Worm (Caenorhabditis elegans) whole organism, young adult: ENCODE measurements around the gene sid-2.
A peak's percentile ranks its signal among the peaks of the same experiment; 100 is the strongest.

Experiments
- B0035.1 ChIP-seq: sonication (generic microtip); optimal IDR thresholded peaks from 2 replicates; lab custom pipeline; 2016; ENCODE audit warnings: missing genetic modification characterization, mild to moderate bottlenecking, missing compliant biosample characterization, missing genotype, missing genetic modification reagents
- B0261.1 ChIP-seq: sonication (generic microtip); optimal IDR thresholded peaks from 2 replicates; lab custom pipeline; 2016; ENCODE audit warnings: mild to moderate bottlenecking, missing genetic modification characterization, moderate library complexity, missing compliant biosample characterization
- B0336.3 ChIP-seq: fragments of 200-800 bp; sonication (Bioruptor generic); IDR thresholded peaks from 2 replicates; pipeline ENCODE4 v1.3.6; 2022; ENCODE audit warnings: missing genetic modification characterization, missing compliant biosample characterization
- F22D6.2 ChIP-seq: sonication (generic microtip); optimal IDR thresholded peaks from 2 replicates; lab custom pipeline; 2016; ENCODE audit warnings: mild to moderate bottlenecking, missing genetic modification characterization, missing compliant biosample characterization
- K11D2.4 ChIP-seq: fragments of 200-800 bp; sonication (Bioruptor generic); IDR thresholded peaks from 2 replicates; pipeline ENCODE4 v1.3.6; 2022; ENCODE audit warnings: missing genetic modification reagents, missing genetic modification characterization, missing compliant biosample characterization
- T07F8.4 ChIP-seq: sonication (generic microtip); optimal IDR thresholded peaks from 2 replicates; lab custom pipeline; 2016; ENCODE audit warnings: mild to moderate bottlenecking, missing genetic modification characterization, moderate library complexity, missing compliant biosample characterization
- T26A5.8 ChIP-seq: sonication (generic microtip); optimal IDR thresholded peaks from 2 replicates; lab custom pipeline; 2016; ENCODE audit warnings: missing genetic modification characterization, missing compliant biosample characterization
- Y53G8AR.9 ChIP-seq: fragments of 200-800 bp; sonication (Bioruptor generic); conservative IDR thresholded peaks from 2 replicates; pipeline ENCODE4 v1.3.6; 2022; ENCODE audit warnings: missing genetic modification reagents, missing genetic modification characterization, missing compliant biosample characterization
- aptf-2 ChIP-seq: fragments of 200-800 bp; sonication (Bioruptor generic); conservative IDR thresholded peaks from 2 replicates; pipeline ENCODE4 v1.3.6; 2022; ENCODE audit warnings: missing genetic modification reagents, missing genetic modification characterization, missing compliant biosample characterization
- atf-7 ChIP-seq: sonication (generic microtip); optimal IDR thresholded peaks from 2 replicates; lab custom pipeline; 2017; ENCODE audit warnings: mild to moderate bottlenecking, missing genetic modification characterization, missing compliant biosample characterization
- attf-5 ChIP-seq: fragments of 200-800 bp; sonication (Bioruptor generic); optimal IDR thresholded peaks from 2 replicates; lab custom pipeline; 2018; ENCODE audit warnings: mild to moderate bottlenecking, missing genetic modification characterization, missing compliant biosample characterization
- attf-6 ChIP-seq: fragments of 200-800 bp; sonication (Bioruptor generic); IDR thresholded peaks from 2 replicates; pipeline ENCODE4 v1.3.6; 2022; ENCODE audit warnings: missing genetic modification reagents, missing genetic modification characterization, missing compliant biosample characterization
- cebp-1 ChIP-seq, 2 experiments: fragments of 200-800 bp in 1 of 2; sonication (Bioruptor generic) in 1 of 2; sonication (generic microtip) in 1 of 2; IDR thresholded peaks in 1 of 2; optimal IDR thresholded peaks in 1 of 2; 2 replicates each; pipeline versions ENCODE4 v1.3.6 to Lab custom; 2017 to 2022; ENCODE audit warnings: missing compliant biosample characterization in 2 of 2, missing genetic modification characterization in 2 of 2, mild to moderate bottlenecking in 1 of 2, missing genetic modification reagents in 1 of 2, moderate library complexity in 1 of 2
- ceh-100 ChIP-seq: fragments of 200-800 bp; sonication (Bioruptor generic); IDR thresholded peaks from 2 replicates; pipeline ENCODE4 v1.3.6; 2022; ENCODE audit warnings: missing genetic modification reagents, missing genetic modification characterization, missing compliant biosample characterization
- dox-1 ChIP-seq: fragments of 200-800 bp; sonication (Bioruptor generic); IDR thresholded peaks from 2 replicates; pipeline ENCODE4 v1.3.6; 2022; ENCODE audit warnings: missing genetic modification reagents, missing genetic modification characterization, missing compliant biosample characterization
- egl-44 ChIP-seq: fragments of 200-800 bp; sonication (Bioruptor generic); IDR thresholded peaks from 2 replicates; pipeline ENCODE4 v1.3.6; 2022; ENCODE audit warnings: missing genetic modification reagents, missing genetic modification characterization, missing compliant biosample characterization
- egrh-3 ChIP-seq: fragments of 200-800 bp; sonication (Bioruptor generic); IDR thresholded peaks from 2 replicates; pipeline ENCODE4 v1.3.6; 2022; ENCODE audit warnings: missing genetic modification reagents, missing genetic modification characterization, missing compliant biosample characterization
- ekl-4 ChIP-seq: fragments of 200-800 bp; sonication (Bioruptor generic); IDR thresholded peaks from 2 replicates; pipeline ENCODE4 v1.3.6; 2022; ENCODE audit warnings: missing genetic modification reagents, missing genetic modification characterization, missing compliant biosample characterization
- ets-4 ChIP-seq: fragments of 200-800 bp; sonication (Bioruptor generic); optimal IDR thresholded peaks from 2 replicates; lab custom pipeline; 2018; ENCODE audit warnings: mild to moderate bottlenecking, missing genetic modification characterization, missing compliant biosample characterization
- gei-17 ChIP-seq: fragments of 200-800 bp; sonication (Bioruptor generic); optimal IDR thresholded peaks from 2 replicates; lab custom pipeline; 2018; ENCODE audit warnings: mild to moderate bottlenecking, missing genetic modification characterization, missing compliant biosample characterization
- him-1 ChIP-seq: sonication (generic microtip); optimal IDR thresholded peaks from 2 replicates; lab custom pipeline; 2016; ENCODE audit warnings: missing genotype, missing genetic modification reagents, missing genetic modification characterization, missing compliant biosample characterization
- hlh-12 ChIP-seq: sonication (generic microtip); optimal IDR thresholded peaks from 2 replicates; lab custom pipeline; 2016; ENCODE audit warnings: missing genetic modification characterization, missing compliant biosample characterization
- hsf-1 ChIP-seq: fragments of 200-800 bp; sonication (Bioruptor generic); IDR thresholded peaks from 2 replicates; pipeline ENCODE4 v1.3.6; 2022; ENCODE audit warnings: missing genetic modification reagents, missing genetic modification characterization, missing compliant biosample characterization
- lag-1 ChIP-seq: fragments of 200-800 bp; sonication (Bioruptor generic); IDR thresholded peaks from 2 replicates; pipeline ENCODE4 v1.3.6; 2022; ENCODE audit warnings: missing genetic modification reagents, missing genetic modification characterization, missing compliant biosample characterization
- lin-35 ChIP-seq, 3 experiments: fragments of 150-350 bp in 2 of 3; sonication (generic microtip) in 1 of 3; optimal IDR thresholded peaks; 2 replicates each; lab custom pipeline; 2014 to 2018; ENCODE audit warnings: missing biosample characterization in 3 of 3, missing genetic modification characterization in 3 of 3, missing genetic modification reagents in 3 of 3
- madf-6 ChIP-seq: fragments of 200-800 bp; sonication (Bioruptor generic); IDR thresholded peaks from 2 replicates; pipeline ENCODE4 v1.3.6; 2022; ENCODE audit warnings: missing genetic modification reagents, missing genetic modification characterization, missing compliant biosample characterization
- mes-4 ChIP-seq: sonication (generic microtip); optimal IDR thresholded peaks from 2 replicates; lab custom pipeline; 2016; ENCODE audit warnings: missing genotype, missing genetic modification characterization, missing compliant biosample characterization
- nhr-27 ChIP-seq: fragments of 200-800 bp; sonication (Bioruptor generic); optimal IDR thresholded peaks from 2 replicates; lab custom pipeline; 2018; ENCODE audit warnings: mild to moderate bottlenecking, missing genetic modification characterization, moderate library complexity, missing compliant biosample characterization
- nhr-80 ChIP-seq: sonication (generic microtip); optimal IDR thresholded peaks from 2 replicates; lab custom pipeline; 2016; ENCODE audit warnings: missing genetic modification characterization, missing compliant biosample characterization
- rcor-1 ChIP-seq: fragments of 200-800 bp; sonication (Bioruptor generic); IDR thresholded peaks from 2 replicates; pipeline ENCODE4 v1.3.6; 2022; ENCODE audit warnings: missing genetic modification reagents, missing genetic modification characterization, missing compliant biosample characterization
- repo-1 ChIP-seq: sonication (generic microtip); optimal IDR thresholded peaks from 2 replicates; lab custom pipeline; 2017; ENCODE audit warnings: mild to moderate bottlenecking, missing genetic modification characterization, missing compliant biosample characterization
- sea-2 ChIP-seq: fragments of 200-800 bp; sonication (Bioruptor generic); IDR thresholded peaks from 2 replicates; pipeline ENCODE4 v1.3.6; 2022; ENCODE audit warnings: missing genetic modification characterization, missing compliant biosample characterization
- snpc-1.1 ChIP-seq: sonication (generic microtip); optimal IDR thresholded peaks from 2 replicates; lab custom pipeline; 2017; ENCODE audit warnings: missing genetic modification characterization, mild to moderate bottlenecking, missing compliant biosample characterization, antibody characterized with exemption, moderate library complexity, missing genotype, missing genetic modification reagents; ENCODE audit not compliant: insufficient read depth
- sptf-2 ChIP-seq: fragments of 200-800 bp; sonication (Bioruptor generic); optimal IDR thresholded peaks from 2 replicates; lab custom pipeline; 2018; ENCODE audit warnings: mild to moderate bottlenecking, missing genetic modification characterization, missing compliant biosample characterization
- tbx-9 ChIP-seq: sonication (generic microtip); optimal IDR thresholded peaks from 2 replicates; lab custom pipeline; 2016; ENCODE audit warnings: borderline replicate concordance, missing genetic modification characterization, inconsistent platforms, missing compliant biosample characterization
- zfh-2 ChIP-seq: fragments of 200-800 bp; sonication (Bioruptor generic); conservative IDR thresholded peaks from 2 replicates; pipeline ENCODE4 v1.3.6; 2022; ENCODE audit warnings: missing genetic modification reagents, missing genetic modification characterization, missing compliant biosample characterization
- zim-3 ChIP-seq: sonication (generic microtip); optimal IDR thresholded peaks from 2 replicates; lab custom pipeline; 2017; ENCODE audit warnings: mild to moderate bottlenecking, missing genetic modification characterization, moderate library complexity, missing compliant biosample characterization
- ztf-26 ChIP-seq: sonication (generic microtip); optimal IDR thresholded peaks from 2 replicates; lab custom pipeline; 2017; ENCODE audit warnings: missing genetic modification characterization, missing compliant biosample characterization

The sid-2 gene

DNA sequence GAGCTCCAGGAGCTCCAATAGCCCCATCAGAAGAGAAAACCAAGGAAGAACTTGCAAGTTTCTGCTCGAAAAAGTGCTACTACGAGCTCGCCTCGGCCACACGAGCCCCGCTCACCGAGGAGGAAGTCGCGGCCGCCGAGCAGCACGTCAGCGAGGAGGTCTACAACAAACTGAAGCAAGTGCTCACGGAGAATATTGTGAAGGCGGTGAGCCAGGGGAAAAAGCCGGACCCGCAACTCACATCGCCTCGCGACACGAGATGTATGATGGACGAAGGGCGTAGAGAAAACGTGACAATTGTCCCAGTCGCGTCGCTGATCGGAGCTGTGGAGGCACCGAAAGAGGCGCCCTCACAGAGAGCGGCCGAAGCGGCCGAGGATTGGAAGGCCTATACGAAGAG, 26.5 kb upstream of the sid-2 start:
- TF ChIP-seq zfh-2 (GFP tag; lab: Robert Waterston, UW) (peak; percentile 51), him-1 (tag; lab: Kevin White, UChicago) (no peak), egrh-3 (GFP tag; lab: Robert Waterston, UW) (peak; percentile 5; the same call in 1 of the 2 replicates), dox-1 (0 out of 2 replicates have a peak, but pooled peaks have one; percentile 6)

ce11 chrIII:13654950-13655349, 24.3 kb upstream of the sid-2 start:
- no peak for TF ChIP-seq ekl-4
- TF ChIP-seq attf-6 (GFP tag; lab: Robert Waterston, UW): no peak
- 0 out of 2 replicates have a peak, but pooled peaks have one; percentile 18 for TF ChIP-seq hsf-1 (GFP tag; lab: Robert Waterston, UW)
- TF ChIP-seq sea-2 (GFP tag; lab: Robert Waterston, UW): no peak
- no peak for TF ChIP-seq T26A5.8 (tag; lab: Kevin White, UChicago)
- peak; percentile 88 for TF ChIP-seq zfh-2 (GFP tag; lab: Robert Waterston, UW)
- TF ChIP-seq mes-4 (tag; lab: Kevin White, UChicago): no peak
- no peak for TF ChIP-seq B0035.1
- TF ChIP-seq atf-7: no peak
- peak; percentile 28; the same call in 1 of the 2 replicates for TF ChIP-seq egrh-3 (GFP tag; lab: Robert Waterston, UW)
- TF ChIP-seq egl-44 (GFP tag; lab: Robert Waterston, UW): 0 out of 2 replicates have a peak, but pooled peaks have one; percentile 17

DNA sequence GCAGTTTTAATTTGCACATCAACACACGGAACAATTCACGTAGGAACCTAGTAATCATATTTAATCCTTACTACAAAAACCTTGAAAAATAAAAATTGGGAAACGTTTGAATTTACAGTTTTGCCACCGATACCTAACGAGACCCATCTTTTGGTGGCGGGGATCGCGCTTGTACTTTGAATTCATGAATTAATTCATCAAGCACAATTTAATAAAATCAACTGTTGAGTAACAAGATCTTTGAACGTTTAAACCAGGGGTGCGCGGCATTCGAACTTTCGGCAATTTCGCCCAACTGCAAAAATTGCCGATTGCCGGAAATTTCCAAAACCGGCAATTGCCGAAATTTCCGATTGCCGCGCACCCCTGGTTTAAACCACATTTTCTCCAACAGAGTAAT, 22.6 kb upstream of the sid-2 start:
- TF ChIP-seq zim-3 (tag; lab: Kevin White, UChicago): peak; percentile 65
- TF ChIP-seq him-1 (tag; lab: Kevin White, UChicago): peak; percentile 67
- TF ChIP-seq Y53G8AR.9: 0 out of 2 replicates have a peak, but pooled peaks have one; percentile 48
- TF ChIP-seq K11D2.4 (GFP tag; lab: Robert Waterston, UW): no peak
- 0 out of 2 replicates have a peak, but pooled peaks have one; percentile 18 for TF ChIP-seq B0336.3 (GFP tag; lab: Robert Waterston, UW)

DNA sequence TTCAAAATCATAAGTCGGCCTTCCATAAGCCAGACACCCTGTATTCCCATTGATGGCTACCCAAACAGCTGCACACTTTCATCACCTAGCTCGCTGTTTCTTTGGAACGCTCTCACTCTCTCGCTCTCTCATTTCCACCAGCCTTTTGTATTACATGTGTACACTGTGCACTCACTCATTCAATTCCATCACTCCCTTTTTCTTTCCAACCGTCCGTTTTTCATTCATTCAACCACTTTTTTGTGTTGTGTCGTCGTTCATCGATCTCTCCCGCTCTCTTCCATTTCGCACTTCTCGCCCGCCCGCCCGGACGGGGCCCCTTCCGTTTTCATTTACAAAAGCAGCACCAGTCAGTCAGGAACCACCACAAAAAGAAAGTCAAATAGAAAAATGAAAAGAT, 21.3 kb upstream of the sid-2 start:
- TF ChIP-seq zfh-2 (GFP tag; lab: Robert Waterston, UW) (0 out of 2 replicates have a peak, but pooled peaks have one; percentile 22), T07F8.4 (no peak), rcor-1 (GFP tag; lab: Robert Waterston, UW) (no peak), nhr-80 (peak; percentile 41), attf-5 (GFP tag; lab: Kevin White, UChicago) (peak; percentile 2), cebp-1 (GFP tag; IDR thresholded peaks at IDR 0.05; lab: Robert Waterston, UW) (no peak), cebp-1 (tag; optimal IDR thresholded peaks at IDR 0.05; lab: Kevin White, UChicago) (peak; percentile 35)

DNA sequence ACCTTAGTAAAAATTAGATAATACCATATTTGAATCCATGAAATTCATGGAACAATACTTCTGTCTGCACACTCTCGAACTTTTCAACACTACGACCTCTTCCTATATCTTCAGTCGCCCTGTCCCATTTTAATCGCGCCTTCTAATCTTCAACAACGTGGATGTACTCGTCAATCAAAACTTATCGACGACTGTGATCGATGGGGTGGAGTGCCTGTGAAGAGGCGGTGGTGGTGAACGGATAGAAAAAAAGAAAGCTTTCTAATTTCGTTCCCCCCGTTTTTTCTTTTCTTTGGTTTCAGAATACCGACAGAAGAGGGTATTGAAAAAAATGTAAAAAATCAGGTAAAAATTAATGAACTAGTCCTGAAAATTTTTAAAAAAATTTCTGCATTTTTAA, 20.2 kb upstream of the sid-2 start:
- TF ChIP-seq F22D6.2 (tag; lab: Kevin White, UChicago): no peak
- TF ChIP-seq B0261.1: no peak
- TF ChIP-seq gei-17 (GFP tag; lab: Kevin White, UChicago): no peak
- no peak for TF ChIP-seq lag-1
- TF ChIP-seq aptf-2 (GFP tag; lab: Robert Waterston, UW): no peak
- no peak for TF ChIP-seq nhr-27 (tag; lab: Kevin White, UChicago)
- no peak for TF ChIP-seq mes-4 (tag; lab: Kevin White, UChicago)
- TF ChIP-seq ztf-26 (tag; lab: Kevin White, UChicago): no peak
- TF ChIP-seq madf-6 (GFP tag; lab: Robert Waterston, UW): no peak
- TF ChIP-seq snpc-1.1 (tag; lab: Kevin White, UChicago): no peak
- no peak for TF ChIP-seq ets-4 (GFP tag; lab: Kevin White, UChicago)
- no peak for TF ChIP-seq ceh-100 (GFP tag; lab: Robert Waterston, UW)
- no peak for TF ChIP-seq sptf-2 (GFP tag; lab: Kevin White, UChicago)
- TF ChIP-seq lin-35 (GFP tag; optimal IDR thresholded peaks at IDR 0.05; lab: Kevin White, UChicago): no peak
- TF ChIP-seq tbx-9 (tag; lab: Kevin White, UChicago): no peak
- no peak for TF ChIP-seq hlh-12 (tag; lab: Kevin White, UChicago)
- no peak for TF ChIP-seq repo-1 (tag; lab: Kevin White, UChicago)
- TF ChIP-seq, all 124 proteins: peak for 0
